Fruit fly (Drosophila melanogaster) whole organism, embryonic: ENCODE data around the gene klu.

Experiments used
- ATbp ChIP-seq: fragments of 200-800 bp; sonication (Bioruptor generic); optimal IDR thresholded peaks from 2 replicates; lab custom pipeline; 2017; ENCODE audit warnings: missing biosample characterization, mild to moderate bottlenecking, missing genetic modification characterization, missing genetic modification reagents
- CG10979 ChIP-seq: fragments of 200-800 bp; sonication (Bioruptor generic); optimal IDR thresholded peaks from 2 replicates; lab custom pipeline; 2018; ENCODE audit warnings: missing biosample characterization, mild to moderate bottlenecking, missing genetic modification characterization, moderate library complexity
- CG11504 ChIP-seq: fragments of 200-800 bp; sonication (Bioruptor generic); optimal IDR thresholded peaks from 3 replicates; lab custom pipeline; 2019; ENCODE audit warnings: missing biosample characterization, mild to moderate bottlenecking, missing genetic modification characterization, moderate library complexity
- CG11696 ChIP-seq: fragments of 200-800 bp; sonication (Bioruptor generic); IDR thresholded peaks from 2 replicates; pipeline ENCODE4 v1.3.6; 2022; ENCODE audit warnings: missing biosample characterization, missing genetic modification characterization
- CG12391 ChIP-seq: fragments of 200-800 bp; sonication (Bioruptor generic); optimal IDR thresholded peaks from 3 replicates; lab custom pipeline; 2018; ENCODE audit warnings: missing biosample characterization, mild to moderate bottlenecking, missing genetic modification characterization, moderate library complexity
- CG14014 ChIP-seq: fragments of 200-800 bp; sonication (Bioruptor generic); IDR thresholded peaks from 2 replicates; pipeline ENCODE4 v1.3.6; 2022; ENCODE audit warnings: missing biosample characterization, missing genetic modification characterization
- CG14710 ChIP-seq: fragments of 200-800 bp; sonication (Bioruptor generic); optimal IDR thresholded peaks from 3 replicates; lab custom pipeline; 2019; ENCODE audit warnings: missing biosample characterization, mild to moderate bottlenecking, missing genetic modification characterization, moderate library complexity
- CG14965 ChIP-seq: fragments of 200-800 bp; sonication (Bioruptor generic); optimal IDR thresholded peaks from 2 replicates; lab custom pipeline; 2016; ENCODE audit warnings: missing biosample characterization, missing genetic modification characterization, borderline replicate concordance
- CG15601 ChIP-seq: fragments of 200-800 bp; sonication (Bioruptor generic); optimal IDR thresholded peaks from 3 replicates; lab custom pipeline; 2019; ENCODE audit warnings: missing biosample characterization, mild to moderate bottlenecking, missing genetic modification characterization, moderate library complexity
- CG1603 ChIP-seq: fragments of 200-800 bp; sonication (Bioruptor generic); optimal IDR thresholded peaks from 2 replicates; lab custom pipeline; 2019; ENCODE audit warnings: missing biosample characterization, mild to moderate bottlenecking, missing genetic modification characterization, moderate library complexity
- CG17328 ChIP-seq: fragments of 200-800 bp; sonication (Bioruptor generic); IDR thresholded peaks from 2 replicates; pipeline ENCODE4 v1.3.6; 2022; ENCODE audit warnings: missing biosample characterization, missing genetic modification characterization
- CG17361 ChIP-seq: fragments of 200-800 bp; sonication (Bioruptor generic); IDR thresholded peaks from 3 replicates; pipeline ENCODE4 v1.3.6; 2022; ENCODE audit warnings: missing biosample characterization, missing genetic modification characterization
- CG17829 ChIP-seq: fragments of 200-800 bp; optimal IDR thresholded peaks from 2 replicates; lab custom pipeline; 2019; ENCODE audit warnings: missing biosample characterization, mild to moderate bottlenecking, missing genetic modification characterization, moderate library complexity
- CG18262 ChIP-seq: fragments of 200-800 bp; optimal IDR thresholded peaks from 3 replicates; lab custom pipeline; 2019; ENCODE audit warnings: missing biosample characterization, mild to moderate bottlenecking, missing genetic modification characterization, moderate library complexity
- CG31365 ChIP-seq: fragments of 200-800 bp; sonication (Bioruptor generic); optimal IDR thresholded peaks from 2 replicates; lab custom pipeline; 2018; ENCODE audit warnings: missing biosample characterization, mild to moderate bottlenecking, missing genetic modification characterization
- CG32772 ChIP-seq: fragments of 200-800 bp; sonication (Bioruptor generic); IDR thresholded peaks from 2 replicates; pipeline ENCODE4 v1.3.6; 2022; ENCODE audit warnings: missing biosample characterization, missing genetic modification characterization
- CG33557 ChIP-seq: fragments of 200-800 bp; sonication (Bioruptor generic); optimal IDR thresholded peaks from 2 replicates; lab custom pipeline; 2019; ENCODE audit warnings: missing biosample characterization, mild to moderate bottlenecking, missing genetic modification characterization, moderate library complexity
- CG4360 ChIP-seq: fragments of 200-800 bp; sonication (Bioruptor generic); IDR thresholded peaks from 2 replicates; pipeline ENCODE4 v1.3.6; 2022; ENCODE audit warnings: missing biosample characterization, missing genetic modification characterization
- CG4404 ChIP-seq: fragments of 200-800 bp; sonication (Bioruptor generic); IDR thresholded peaks from 2 replicates; pipeline ENCODE4 v1.3.6; 2022; ENCODE audit warnings: missing biosample characterization, missing genetic modification characterization
- CG7745 ChIP-seq: fragments of 200-800 bp; sonication (Bioruptor generic); optimal IDR thresholded peaks from 2 replicates; lab custom pipeline; 2018; ENCODE audit warnings: missing biosample characterization, mild to moderate bottlenecking, missing genetic modification characterization, moderate library complexity
- CG8388 ChIP-seq: fragments of 200-800 bp; sonication (Bioruptor generic); optimal IDR thresholded peaks from 2 replicates; lab custom pipeline; 2019; ENCODE audit warnings: missing biosample characterization, mild to moderate bottlenecking, missing genetic modification characterization, moderate library complexity
- CG9437 ChIP-seq: fragments of 200-800 bp; sonication (Bioruptor generic); optimal IDR thresholded peaks from 2 replicates; lab custom pipeline; 2018; ENCODE audit warnings: missing biosample characterization, mild to moderate bottlenecking, missing genetic modification characterization
- D ChIP-seq, 2 experiments: fragments of 200-800 bp in 1 of 2; fragments of >200 bp in 1 of 2; sonication (Bioruptor generic) in 1 of 2; optimal IDR thresholded peaks; 2 replicates in 1 of 2; 3 replicates in 1 of 2; lab custom pipeline; 2017; ENCODE audit warnings: mild to moderate bottlenecking in 1 of 2, missing biosample characterization in 1 of 2, missing genetic modification characterization in 1 of 2, missing genetic modification reagents in 1 of 2
- Dek ChIP-seq: fragments of 200-800 bp; sonication (Bioruptor generic); optimal IDR thresholded peaks from 3 replicates; lab custom pipeline; 2019; ENCODE audit warnings: missing biosample characterization, mild to moderate bottlenecking, missing genetic modification characterization, moderate library complexity
- Drgx ChIP-seq: fragments of 200-800 bp; sonication (Bioruptor generic); IDR thresholded peaks from 2 replicates; pipeline ENCODE4 v1.3.6; 2022; ENCODE audit warnings: missing biosample characterization, missing genetic modification characterization
- HmgD ChIP-seq: fragments of 200-800 bp; sonication (Bioruptor generic); optimal IDR thresholded peaks from 3 replicates; lab custom pipeline; 2016; ENCODE audit warnings: missing biosample characterization, missing genetic modification characterization
- Hr51 ChIP-seq, 2 experiments: fragments of 200-800 bp; sonication (Bioruptor generic); optimal IDR thresholded peaks; 2 replicates in 1 of 2; 3 replicates in 1 of 2; lab custom pipeline; 2016 to 2018; ENCODE audit warnings: missing biosample characterization in 2 of 2, missing genetic modification characterization in 2 of 2, mild to moderate bottlenecking in 1 of 2, moderate library complexity in 1 of 2
- Nf-YB ChIP-seq: fragments of 200-800 bp; sonication (Bioruptor generic); optimal IDR thresholded peaks from 3 replicates; lab custom pipeline; 2019; ENCODE audit warnings: missing biosample characterization, mild to moderate bottlenecking, missing genetic modification characterization, moderate library complexity
- Oli ChIP-seq: fragments of 200-800 bp; sonication (Bioruptor generic); optimal IDR thresholded peaks from 2 replicates; lab custom pipeline; 2018; ENCODE audit warnings: missing biosample characterization, mild to moderate bottlenecking, missing genetic modification characterization, moderate library complexity
- Ssrp ChIP-seq: fragments of 200-800 bp; sonication (Bioruptor generic); optimal IDR thresholded peaks from 2 replicates; lab custom pipeline; 2018; ENCODE audit warnings: missing biosample characterization, mild to moderate bottlenecking, missing genetic modification characterization, moderate library complexity
- ab ChIP-seq: fragments of 200-800 bp; sonication (Bioruptor generic); optimal IDR thresholded peaks from 2 replicates; lab custom pipeline; 2016; ENCODE audit warnings: missing biosample characterization, missing genetic modification characterization
- bsh ChIP-seq, 2 experiments: fragments of 200-800 bp; sonication (Bioruptor generic); optimal IDR thresholded peaks; 2 replicates each; lab custom pipeline; 2017 to 2018; ENCODE audit warnings: mild to moderate bottlenecking in 2 of 2, missing biosample characterization in 2 of 2, missing genetic modification characterization in 2 of 2, moderate library complexity in 1 of 2
- dmrt11E ChIP-seq: fragments of 200-800 bp; sonication (Bioruptor generic); optimal IDR thresholded peaks from 3 replicates; lab custom pipeline; 2018; ENCODE audit warnings: missing biosample characterization, mild to moderate bottlenecking, missing genetic modification characterization, moderate library complexity
- dmrt99B ChIP-seq: fragments of 200-800 bp; sonication (Bioruptor generic); optimal IDR thresholded peaks from 2 replicates; lab custom pipeline; 2018; ENCODE audit warnings: missing biosample characterization, mild to moderate bottlenecking, missing genetic modification characterization, moderate library complexity
- fd96Cb ChIP-seq: fragments of 200-800 bp; sonication (Bioruptor generic); optimal IDR thresholded peaks from 2 replicates; lab custom pipeline; 2018; ENCODE audit warnings: missing biosample characterization, mild to moderate bottlenecking, missing genetic modification characterization, moderate library complexity
- gro ChIP-seq: fragments of 200-800 bp; sonication (Bioruptor generic); optimal IDR thresholded peaks from 2 replicates; lab custom pipeline; 2016; ENCODE audit warnings: missing biosample characterization, missing genetic modification characterization
- lmd ChIP-seq: fragments of 200-800 bp; sonication (Bioruptor generic); IDR thresholded peaks from 2 replicates; pipeline ENCODE4 v1.3.6; 2022; ENCODE audit warnings: missing biosample characterization, missing genetic modification characterization
- maf-S ChIP-seq: fragments of 200-800 bp; sonication (Bioruptor generic); optimal IDR thresholded peaks from 2 replicates; lab custom pipeline; 2016; ENCODE audit warnings: missing biosample characterization, missing genetic modification characterization
- nmo ChIP-seq: fragments of 200-800 bp; sonication (Bioruptor generic); optimal IDR thresholded peaks from 2 replicates; lab custom pipeline; 2018; ENCODE audit warnings: missing biosample characterization, mild to moderate bottlenecking, missing genetic modification characterization, moderate library complexity
- pnt ChIP-seq: fragments of 200-800 bp; sonication (Bioruptor generic); optimal IDR thresholded peaks from 3 replicates; lab custom pipeline; 2016; ENCODE audit warnings: missing biosample characterization, missing genetic modification characterization
- sens ChIP-seq: fragments of 200-800 bp; sonication (Bioruptor generic); peaks from one replicate; lab custom pipeline; 2016; ENCODE audit warnings: missing biosample characterization, missing genetic modification characterization
- shn ChIP-seq: fragments of 200-800 bp; sonication (Bioruptor generic); optimal IDR thresholded peaks from 3 replicates; lab custom pipeline; 2016; ENCODE audit warnings: missing biosample characterization, missing genetic modification characterization
- sima ChIP-seq: fragments of 200-800 bp; sonication (Bioruptor generic); optimal IDR thresholded peaks from 2 replicates; lab custom pipeline; 2016; ENCODE audit warnings: missing biosample characterization, missing genetic modification characterization
- sisA ChIP-seq: fragments of 200-800 bp; sonication (Bioruptor generic); IDR thresholded peaks from 2 replicates; pipeline ENCODE4 v1.3.6; 2022; ENCODE audit warnings: missing biosample characterization, missing genetic modification characterization
- ssp ChIP-seq: fragments of 200-800 bp; sonication (Bioruptor generic); IDR thresholded peaks from 2 replicates; pipeline ENCODE4 v1.3.6; 2022; ENCODE audit warnings: missing biosample characterization, missing genetic modification characterization

The klu gene

DNA sequence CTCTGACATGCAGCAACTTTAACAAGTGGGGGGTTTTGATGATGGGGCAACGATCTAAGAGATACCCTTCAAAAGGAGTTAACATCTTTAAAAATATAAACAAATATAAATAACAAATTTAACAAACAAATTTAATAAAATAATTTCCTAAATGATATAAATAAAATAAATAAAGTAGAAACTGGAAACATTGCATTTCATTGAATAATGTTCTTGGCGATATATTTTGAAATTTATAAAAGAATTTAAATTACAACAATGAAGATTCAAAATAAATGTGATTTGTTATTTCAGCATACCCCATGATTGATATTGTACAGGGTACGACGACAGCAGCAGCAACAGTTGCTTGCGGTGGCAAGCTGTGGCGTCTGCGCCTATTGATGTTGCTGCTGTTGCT is 57.9 kb downstream of the klu start (continued):
- TF ChIP-seq nmo (GFP tag; lab: Kevin White, UChicago) (peak; percentile 51), CG18262 (peak; percentile 86), CG14014 (GFP tag; lab: Robert Waterston, UW) (no peak), CG10979 (tag; lab: Kevin White, UChicago) (peak; percentile 82), Oli (tag; lab: Kevin White, UChicago) (peak; percentile 42), lmd (GFP tag; lab: Robert Waterston, UW) (peak; percentile 41; the same call in 1 of the 2 replicates), dmrt99B (tag; lab: Kevin White, UChicago) (peak; percentile 54), CG33557 (peak; percentile 57), ATbp (GFP tag; lab: Kevin White, UChicago) (peak; percentile 21), gro (GFP tag; lab: Kevin White, UChicago) (no peak), CG15601 (tag; lab: Kevin White, UChicago) (peak; percentile 63), Ssrp (tag; lab: Kevin White, UChicago) (peak; percentile 66), CG7745 (tag; lab: Kevin White, UChicago) (no peak), shn (no peak), fd96Cb (tag; lab: Kevin White, UChicago) (peak; percentile 55), sisA (GFP tag; lab: Robert Waterston, UW) (no peak), Drgx (GFP tag; lab: Robert Waterston, UW) (peak; percentile 68), CG14710 (tag; lab: Kevin White, UChicago) (peak; percentile 63), Nf-YB (GFP tag; lab: Kevin White, UChicago) (peak; percentile 23), CG17361 (GFP tag; lab: Robert Waterston, UW) (peak; percentile 78), CG8388 (GFP tag; lab: Kevin White, UChicago) (peak; percentile 61), ssp (peak; percentile 10; the same call in 1 of the 2 replicates), CG9437 (peak; percentile 25), CG11696 (GFP tag; lab: Robert Waterston, UW) (no peak), CG17829 (tag; lab: Kevin White, UChicago) (peak; percentile 73), D (optimal IDR thresholded peaks at IDR 0.05; lab: Kevin White, UChicago) (no peak), D (GFP tag; optimal IDR thresholded peaks at IDR 0.05; lab: Kevin White, UChicago) (peak; percentile 42), CG12391 (tag; lab: Kevin White, UChicago) (peak; percentile 63), CG4360 (GFP tag; lab: Robert Waterston, UW) (no peak), Dek (tag; lab: Kevin White, UChicago) (no peak), maf-S (no peak), sima (GFP tag; lab: Kevin White, UChicago) (no peak), CG31365 (tag; lab: Kevin White, UChicago) (no peak), Hr51 (GFP tag; optimal IDR thresholded peaks at IDR 0.05; lab: Kevin White, UChicago) (peak in 1 of 2 experiments; percentile 42), dmrt11E (tag; lab: Kevin White, UChicago) (peak; percentile 80)

DNA sequence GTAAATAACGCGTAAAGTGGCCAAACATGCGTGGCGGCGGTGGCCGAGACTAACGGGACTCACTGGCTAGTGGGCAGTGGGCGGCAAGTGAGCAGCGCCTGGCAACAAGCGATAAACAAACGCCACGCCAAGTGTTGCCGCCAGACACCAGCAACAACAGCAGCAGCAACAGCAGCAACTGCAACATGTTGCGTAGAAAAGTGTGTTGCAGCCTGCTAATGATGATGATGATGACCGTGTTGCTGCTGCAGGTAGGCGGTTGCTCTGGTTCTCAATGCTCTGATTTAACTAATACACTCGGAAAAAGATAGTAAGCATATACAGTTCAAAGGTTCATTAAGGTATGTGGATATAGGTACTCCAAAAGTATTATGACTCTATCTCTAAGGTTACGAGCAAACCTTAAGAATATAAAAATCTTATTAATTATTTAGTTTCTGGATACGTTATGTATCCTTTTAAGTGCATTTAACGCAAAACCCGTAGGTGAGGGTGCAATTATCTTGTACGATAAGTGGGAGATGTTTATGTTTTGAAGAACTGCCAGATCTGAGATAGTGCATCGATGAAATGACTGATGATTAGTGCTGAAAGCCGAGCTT is 59.2 kb downstream of the klu start:
- TF ChIP-seq CG31365 (tag; lab: Kevin White, UChicago), result no peak
- TF ChIP-seq CG4404, result no peak
- no peak for TF ChIP-seq HmgD
- no peak for TF ChIP-seq CG17328 (GFP tag; lab: Robert Waterston, UW)
- TF ChIP-seq bsh (GFP tag; optimal IDR thresholded peaks at IDR 0.05; lab: Kevin White, UChicago), result no peak
- peak; percentile 90 for TF ChIP-seq CG11504
- TF ChIP-seq CG1603 (tag; lab: Kevin White, UChicago), result no peak
- no peak for TF ChIP-seq ab (GFP tag; lab: Kevin White, UChicago)
- TF ChIP-seq sens, result peak; percentile 59
- no peak for TF ChIP-seq CG14965 (GFP tag; lab: Kevin White, UChicago)
- TF ChIP-seq CG32772 (GFP tag; lab: Robert Waterston, UW), result no peak
- no peak for TF ChIP-seq pnt
